Fruit fly (Drosophila melanogaster) whole organism, adult: ENCODE results near the gene CG17819.

ENCODE experiments used
- CG11617 ChIP-seq: fragments of 200-800 bp; sonication (Bioruptor generic); optimal IDR thresholded peaks from 2 replicates; lab custom pipeline; 2017; ENCODE audit warnings: mild to moderate bottlenecking, missing biosample characterization, missing genetic modification reagents, missing genetic modification characterization
- CG5204 ChIP-seq: fragments of 200-800 bp; sonication (Bioruptor generic); optimal IDR thresholded peaks from 2 replicates; lab custom pipeline; 2016; ENCODE audit warnings: missing biosample characterization, missing genetic modification characterization
- Clk ChIP-seq: fragments of 200-800 bp; sonication (Bioruptor generic); optimal IDR thresholded peaks from 2 replicates; lab custom pipeline; 2017; ENCODE audit warnings: missing biosample characterization, missing genetic modification characterization
- cnc ChIP-seq, 2 experiments: fragments of >200 bp; optimal IDR thresholded peaks; 2 replicates each; lab custom pipeline; 2017

dm6 chr3R:21885450-21885849, at the start of gene CG17819:
- no peak for TF ChIP-seq CG11617 (GFP tag; lab: Kevin White, UChicago)
- no peak for TF ChIP-seq CG5204 (GFP tag; lab: Kevin White, UChicago)
- no peak for TF ChIP-seq Clk (GFP tag; lab: Kevin White, UChicago)
- TF ChIP-seq cnc (optimal IDR thresholded peaks at IDR 0.05; lab: Kevin White, UChicago), result no peak
